Worm (Caenorhabditis elegans): ENCODE measurements around the gene F45E6.1.

Gene F45E6.1

DNA sequence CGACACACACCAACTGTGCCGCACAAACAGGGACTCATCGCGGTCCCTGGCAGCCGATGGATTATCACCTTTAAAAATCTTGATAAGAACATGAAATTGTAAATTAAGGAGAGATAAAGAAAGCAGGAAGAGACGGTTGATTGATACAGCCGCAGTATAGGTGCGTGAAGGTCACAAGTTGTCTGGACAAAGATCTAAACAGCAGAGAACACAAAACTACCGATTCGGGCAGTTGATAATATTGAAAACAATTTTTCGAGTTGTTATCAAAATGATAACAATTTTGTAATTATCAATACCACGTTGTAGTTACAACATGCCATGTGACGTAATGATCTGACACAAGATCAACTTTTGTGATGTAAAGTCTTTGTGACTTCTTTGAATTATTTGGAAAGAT, 23.5 kb upstream of the F45E6.1 start (continued):
- peak; percentile 32 for TF ChIP-seq efl-3 (GFP tag; optimal IDR thresholded peaks at IDR 0.05)
- TF ChIP-seq xbp-1 (tag; optimal IDR thresholded peaks at IDR 0.05): peak; percentile 29
- peak; percentile 12 for TF ChIP-seq mep-1 (tag; optimal IDR thresholded peaks at IDR 0.05)
- TF ChIP-seq alr-1 (tag; optimal IDR thresholded peaks at IDR 0.05; ENCODE audit: borderline replicate concordance): no peak
- peak; percentile 93 for TF ChIP-seq nhr-90 (tag; optimal IDR thresholded peaks at IDR 0.05; ENCODE audit: poor library complexity)
- peak; percentile 81 to 100 (median 96) for TF ChIP-seq elt-3 (tag; optimal IDR thresholded peaks at IDR 0.05)
- no peak for TF ChIP-seq zip-4 (GFP tag; optimal IDR thresholded peaks at IDR 0.05)
- no peak for TF ChIP-seq zag-1 (tag; optimal IDR thresholded peaks at IDR 0.05)
- peak; percentile 30 for TF ChIP-seq unc-130 (tag; optimal IDR thresholded peaks at IDR 0.05)
- TF ChIP-seq lir-3 (tag; optimal IDR thresholded peaks at IDR 0.05; ENCODE audit: poor library complexity): peak; percentile 70
- no peak for TF ChIP-seq egl-13 (tag; optimal IDR thresholded peaks at IDR 0.05)
- TF ChIP-seq hlh-17 (GFP tag; optimal IDR thresholded peaks at IDR 0.05; ENCODE audit: borderline replicate concordance): no peak
- peak; percentile 55 for TF ChIP-seq ceh-88 (GFP tag; IDR thresholded peaks at IDR 0.05)
- TF ChIP-seq snpc-4 (tag; optimal IDR thresholded peaks at IDR 0.05): no peak
- TF ChIP-seq snu-23 (GFP tag; optimal IDR thresholded peaks at IDR 0.05): peak; percentile 81
- TF ChIP-seq ceh-63 (GFP tag; optimal IDR thresholded peaks at IDR 0.05): no peak
- TF ChIP-seq nhr-71 (tag; optimal IDR thresholded peaks at IDR 0.05): peak; percentile 95
- peak; percentile 25 for TF ChIP-seq ztf-4 (tag; optimal IDR thresholded peaks at IDR 0.05)
- peak; percentile 85 for TF ChIP-seq blmp-1 (tag; optimal IDR thresholded peaks at IDR 0.05)
- TF ChIP-seq lsy-2 (tag; optimal IDR thresholded peaks at IDR 0.05): peak; percentile 53 to 80
- TF ChIP-seq lin-35 (GFP tag; optimal IDR thresholded peaks at IDR 0.05): peak; percentile 1 to 84
- TF ChIP-seq egl-27 (tag; optimal IDR thresholded peaks at IDR 0.05): peak; percentile 40 to 65
- no peak for TF ChIP-seq nhr-11 (tag; optimal IDR thresholded peaks at IDR 0.05)
- TF ChIP-seq fos-1 (tag; optimal IDR thresholded peaks at IDR 0.05): no peak

DNA sequence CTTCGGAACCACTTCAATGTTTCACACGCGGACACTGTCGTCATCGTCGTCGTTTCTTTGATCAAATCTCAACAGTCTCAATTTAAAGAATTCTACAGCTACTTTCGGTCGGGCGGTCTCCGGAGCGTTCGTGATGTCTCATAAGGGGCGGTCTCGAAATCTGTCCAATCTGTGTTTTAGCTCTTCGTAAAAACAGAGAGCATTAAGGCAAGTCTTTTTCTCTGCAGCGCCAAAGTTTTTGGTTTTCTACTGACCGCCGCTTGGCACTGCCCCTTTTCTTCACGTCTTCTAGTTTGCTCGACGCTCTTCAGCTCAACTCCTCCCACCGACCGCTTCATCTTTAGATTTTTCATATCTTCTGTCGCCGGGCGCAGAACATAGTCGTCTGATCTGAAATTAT, 15.2 kb upstream of the F45E6.1 start, which contains the start of gene lips-1:
Gene lips-1, plus strand, starts transcription at position 301 of the 400 bp plus-strand sequence.
- TF ChIP-seq mep-1 (tag; optimal IDR thresholded peaks at IDR 0.05) (no peak), unc-98 (GFP tag; IDR thresholded peaks at IDR 0.05) (no peak), nhr-19 (GFP tag; conservative IDR thresholded peaks at IDR 0.05) (no peak), hlh-17 (GFP tag; optimal IDR thresholded peaks at IDR 0.05; ENCODE audit: borderline replicate concordance) (no peak), snu-23 (GFP tag; optimal IDR thresholded peaks at IDR 0.05) (no peak)

DNA sequence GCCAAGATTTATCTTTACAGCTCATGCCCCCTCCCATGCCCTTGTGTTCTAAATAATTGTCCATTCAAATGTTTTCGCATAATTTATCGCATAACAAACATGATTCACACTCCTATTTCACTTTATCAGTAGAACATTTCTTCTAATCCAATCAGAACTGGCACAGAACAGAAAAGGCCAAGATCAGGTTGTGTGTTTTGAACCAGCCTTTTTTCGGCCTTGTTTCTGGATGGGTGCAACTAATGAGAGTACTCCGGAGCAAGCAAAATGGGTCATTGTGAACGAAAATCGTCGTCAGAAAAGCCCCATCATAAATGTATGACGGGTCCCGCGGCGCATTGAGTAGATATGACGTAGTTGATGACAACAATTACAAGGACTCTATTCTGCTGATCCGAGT, 13.9 kb upstream of the F45E6.1 start:
- TF ChIP-seq lin-15B (tag; optimal IDR thresholded peaks at IDR 0.05) (no peak), efl-1 (optimal IDR thresholded peaks at IDR 0.05) (no peak), efl-1 (GFP tag; optimal IDR thresholded peaks at IDR 0.05 in 1 of 2) (peak in 1 of 2 experiments; percentile 78), mdl-1 (tag; optimal IDR thresholded peaks at IDR 0.05) (no peak)

DNA sequence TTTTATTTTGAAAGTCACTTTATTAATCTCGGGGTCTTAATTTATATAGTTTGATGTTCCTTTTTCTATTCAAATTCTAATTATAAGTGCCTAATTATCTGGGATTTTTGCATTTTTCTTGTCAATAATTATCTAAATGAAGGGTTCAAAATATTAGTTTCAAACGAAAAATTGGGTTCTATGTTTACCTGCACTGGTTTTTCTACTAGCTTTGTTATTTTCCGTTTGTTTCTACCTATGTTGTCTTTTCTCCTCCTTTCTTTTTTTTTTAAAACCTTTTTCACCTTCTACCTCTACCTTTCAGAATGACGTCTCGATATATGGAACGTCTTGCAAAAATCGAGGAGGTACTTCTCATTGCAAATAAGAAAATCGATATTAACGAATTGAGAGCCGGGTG, 7.5 kb upstream of the F45E6.1 start, which contains the start of gene tbc-13:
Gene tbc-13, plus strand, starts transcription at position 301 of the 400 bp plus-strand sequence.
- no peak for TF ChIP-seq mep-1 (tag; optimal IDR thresholded peaks at IDR 0.05)
- no peak for TF ChIP-seq unc-86 (tag; optimal IDR thresholded peaks at IDR 0.05)
- TF ChIP-seq unc-30 (tag; optimal IDR thresholded peaks at IDR 0.05): no peak
- TF ChIP-seq vab-15 (tag; optimal IDR thresholded peaks at IDR 0.05): no peak
- no peak for TF ChIP-seq elt-2 (tag; optimal IDR thresholded peaks at IDR 0.05)
- TF ChIP-seq mab-9 (GFP tag; IDR thresholded peaks at IDR 0.05): no peak
- no peak for TF ChIP-seq tlp-1 (tag; optimal IDR thresholded peaks at IDR 0.05)
- no peak for TF ChIP-seq efl-3 (GFP tag; optimal IDR thresholded peaks at IDR 0.05)
- TF ChIP-seq aly-2 (tag; optimal IDR thresholded peaks at IDR 0.05): no peak
- TF ChIP-seq nhr-237 (tag; optimal IDR thresholded peaks at IDR 0.05): no peak
- no peak for TF ChIP-seq egl-27 (tag; optimal IDR thresholded peaks at IDR 0.05)
- no peak for TF ChIP-seq sptf-1 (tag; optimal IDR thresholded peaks at IDR 0.05)
- TF ChIP-seq nhr-11 (tag; optimal IDR thresholded peaks at IDR 0.05): no peak
- no peak for TF ChIP-seq isw-1 (GFP tag; IDR thresholded peaks at IDR 0.05)
- TF ChIP-seq snu-23 (GFP tag; optimal IDR thresholded peaks at IDR 0.05): no peak
- TF ChIP-seq unc-62 (GFP tag; optimal IDR thresholded peaks at IDR 0.05): no peak
- TF ChIP-seq hlh-4 (tag; optimal IDR thresholded peaks at IDR 0.05): no peak
- no peak for TF ChIP-seq fkh-10 (GFP tag; optimal IDR thresholded peaks at IDR 0.05)

Data from whole organism, L1 larva.